Worm (Caenorhabditis elegans) whole organism, midembryonic: Measurements from ENCODE around the gene nlp-31.

Experiments used
- med-1 ChIP-seq: sonication (generic microtip); optimal IDR thresholded peaks from 2 replicates; lab custom pipeline; 2017; ENCODE audit warnings: missing genetic modification characterization, mild to moderate bottlenecking, missing compliant biosample characterization, antibody characterized with exemption, missing genetic modification reagents; ENCODE audit not compliant: insufficient read depth
- ztf-23 ChIP-seq: fragments of 200-800 bp; sonication (Bioruptor generic); IDR thresholded peaks from 2 replicates; pipeline ENCODE4 v1.3.6; 2022; ENCODE audit warnings: missing genetic modification reagents, missing genetic modification characterization, missing compliant biosample characterization
- ztf-29 ChIP-seq: fragments of 200-800 bp; sonication (Bioruptor generic); IDR thresholded peaks from 2 replicates; pipeline ENCODE4 v1.3.6; 2022; ENCODE audit warnings: missing genetic modification reagents, missing genetic modification characterization, missing compliant biosample characterization

DNA sequence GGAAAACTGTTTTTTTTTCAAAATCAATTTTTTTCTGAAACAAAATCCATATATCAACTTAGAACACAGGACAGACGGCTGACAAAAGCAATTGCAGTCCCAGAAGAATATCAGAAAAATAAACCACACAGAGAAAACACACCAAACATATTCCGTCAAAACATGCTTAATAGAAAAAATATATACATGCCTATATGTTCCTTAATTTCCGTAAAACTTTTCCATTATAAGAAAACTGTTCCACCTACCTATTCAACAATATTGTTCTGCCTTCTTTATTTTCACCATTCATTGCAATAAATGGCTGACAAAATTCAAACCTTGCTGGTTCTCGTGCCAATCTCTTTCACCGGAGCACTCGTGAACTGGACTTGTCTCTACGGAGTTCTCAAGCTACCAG lies 48.5 kb upstream of the nlp-31 start, which contains the start of gene srx-63:
- TF ChIP-seq ztf-23 (GFP tag; lab: Robert Waterston, UW) (no peak), med-1 (GFP tag; lab: Kevin White, UChicago) (no peak), ztf-29 (no peak)
